Fruit fly (Drosophila melanogaster): ENCODE results near the gene HERC2.

Gene HERC2

DNA sequence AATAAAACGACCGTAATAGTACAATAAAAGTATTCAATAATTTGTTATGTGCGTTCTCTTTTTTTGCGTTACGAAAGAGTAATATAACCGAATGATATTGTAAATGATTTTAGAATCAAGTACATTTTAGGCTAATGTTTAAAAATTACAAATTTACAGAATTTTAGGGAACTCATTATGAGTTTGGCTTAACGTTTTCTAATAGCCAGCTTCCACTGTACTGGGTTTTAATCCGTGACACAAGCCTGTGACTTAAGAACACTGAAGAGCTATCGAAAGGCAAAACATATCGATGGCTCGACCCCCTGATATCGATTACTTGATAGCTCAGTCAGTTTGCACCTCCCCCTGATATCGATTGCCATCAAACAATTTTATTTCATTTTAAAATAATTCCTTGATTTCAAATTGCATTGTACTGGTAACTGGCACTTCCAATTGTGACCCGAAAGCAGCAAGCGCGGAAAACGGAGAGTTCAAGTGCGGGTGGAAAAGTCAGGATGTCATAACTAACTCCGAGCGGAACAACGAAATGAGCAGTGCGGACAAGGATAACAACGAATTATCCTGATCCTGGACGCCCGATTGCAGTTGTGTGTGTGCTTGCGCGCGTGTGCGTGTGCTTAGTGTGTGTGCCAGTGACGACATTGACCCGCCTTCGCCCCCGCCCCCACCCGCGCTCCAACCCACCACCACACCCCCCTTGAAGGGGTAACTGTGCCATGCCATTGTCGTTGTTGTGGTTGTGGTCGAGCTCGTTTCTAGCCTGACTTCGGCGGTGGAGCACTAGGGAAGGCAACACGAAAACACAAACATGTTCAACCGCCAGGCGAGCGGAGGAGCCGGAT lies at the start of gene HERC2:
Gene HERC2 (plus strand): TSS at position 330 of the 848 bp plus-strand sequence.
- TF ChIP-seq noc (tag; optimal IDR thresholded peaks at IDR 0.05) = no peak

dm6 chrX:20376422-20376821 lies 17.8 kb upstream of the HERC2 start, which contains the start of gene CG12679:
Gene CG12679, minus strand, starts transcription at chrX:20376522.
- no peak for TF ChIP-seq noc (tag; optimal IDR thresholded peaks at IDR 0.05)

DNA sequence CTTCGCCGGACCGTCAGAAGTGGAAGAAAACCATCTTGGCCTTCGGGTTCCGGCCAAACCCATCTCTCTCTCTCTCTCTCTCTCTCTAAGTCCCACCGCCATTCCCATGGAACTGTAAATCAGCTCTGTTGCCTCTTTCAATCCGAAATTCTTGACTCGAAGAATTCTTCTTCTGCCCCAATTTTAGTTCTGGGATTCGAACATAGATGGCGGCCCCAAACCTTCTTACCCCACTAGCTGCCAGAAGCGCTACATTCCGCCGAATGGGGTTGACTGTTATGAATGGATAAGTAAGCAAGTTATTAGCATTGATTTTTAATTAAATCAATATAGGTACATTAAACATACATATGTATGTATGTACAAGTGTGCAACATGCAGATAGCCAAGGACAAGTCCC lies 8.3 kb upstream of the HERC2 start:
- TF ChIP-seq noc (tag; optimal IDR thresholded peaks at IDR 0.05) = no peak

DNA sequence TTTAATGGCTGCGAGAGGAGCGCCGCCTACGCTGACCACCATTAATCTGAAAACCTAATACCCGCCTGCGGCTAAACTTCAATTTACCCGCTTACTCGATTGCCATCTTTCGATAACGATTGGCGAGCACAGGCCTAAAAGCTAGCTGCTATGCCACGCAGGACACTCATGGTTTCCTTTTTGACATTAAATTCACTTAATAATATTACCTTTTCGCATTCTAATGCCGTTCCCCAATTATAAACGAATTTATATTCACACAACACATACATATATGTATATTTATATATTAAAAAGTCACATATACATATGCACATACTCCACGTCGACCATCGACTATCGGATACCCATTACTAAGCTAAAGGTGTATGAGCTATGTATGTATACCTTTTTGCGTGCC lies 4.6 kb upstream of the HERC2 start:
- TF ChIP-seq noc (tag; optimal IDR thresholded peaks at IDR 0.05) = no peak

DNA sequence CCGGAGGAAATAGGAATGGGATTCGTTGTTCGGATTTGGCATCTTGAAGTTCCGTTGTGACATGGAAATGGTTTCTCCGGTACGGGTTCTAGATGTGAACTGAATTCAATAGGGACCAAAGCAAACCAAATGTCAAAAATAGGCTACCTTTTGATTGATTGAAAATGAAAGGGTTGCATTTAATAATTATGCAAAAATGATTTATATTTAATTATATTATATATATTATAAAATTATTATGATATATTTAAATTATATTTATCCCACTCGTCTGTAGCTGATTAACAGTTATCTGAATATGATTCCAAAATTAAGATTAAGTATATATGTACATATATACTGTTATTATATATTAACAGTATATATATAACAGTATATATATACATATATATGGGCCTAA lies 3.5 kb upstream of the HERC2 start, which contains the start of gene jb:
Gene jb (minus strand): TSS at position 101 of the 400 bp plus-strand sequence.
- TF ChIP-seq noc (tag; optimal IDR thresholded peaks at IDR 0.05) = no peak

dm6 chrX:20391230-20391629 lies 3.0 kb upstream of the HERC2 start:
- TF ChIP-seq noc (tag; optimal IDR thresholded peaks at IDR 0.05) = no peak

DNA sequence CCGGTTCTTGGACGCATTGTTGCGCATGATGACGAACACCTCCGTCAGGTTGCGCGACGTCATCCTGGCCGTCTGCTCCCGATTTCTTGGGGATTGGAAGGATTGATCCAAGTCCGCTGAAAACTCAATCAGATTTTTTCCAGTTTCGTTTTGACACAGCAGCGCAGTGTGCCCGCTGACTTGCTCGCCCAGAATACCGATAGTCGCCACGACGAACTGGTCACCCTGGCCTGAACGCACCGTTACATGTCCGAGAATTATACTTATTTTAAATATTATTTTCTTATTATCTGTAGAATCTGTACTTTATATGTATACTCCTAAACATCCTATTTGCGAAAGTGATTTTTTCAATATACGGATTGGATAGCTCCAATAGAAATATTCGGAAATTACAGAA lies 615 bp upstream of the HERC2 start, which contains the start of gene Syx16:
Gene Syx16 (minus strand): TSS at position 172 of the 400 bp plus-strand sequence.
- no peak for TF ChIP-seq noc (tag; optimal IDR thresholded peaks at IDR 0.05)

dm6 chrX:20411635-20412034 lies 17.4 kb downstream of the HERC2 start:
- no peak for TF ChIP-seq noc (tag; optimal IDR thresholded peaks at IDR 0.05)

- no peak for TF ChIP-seq noc (tag; optimal IDR thresholded peaks at IDR 0.05)
These were observed 19.3 kb downstream of the HERC2 start, which contains the start of gene CG15459 for dm6 chrX:20413481-20413880. Gene CG15459, minus strand, starts transcription at chrX:20413581.

DNA sequence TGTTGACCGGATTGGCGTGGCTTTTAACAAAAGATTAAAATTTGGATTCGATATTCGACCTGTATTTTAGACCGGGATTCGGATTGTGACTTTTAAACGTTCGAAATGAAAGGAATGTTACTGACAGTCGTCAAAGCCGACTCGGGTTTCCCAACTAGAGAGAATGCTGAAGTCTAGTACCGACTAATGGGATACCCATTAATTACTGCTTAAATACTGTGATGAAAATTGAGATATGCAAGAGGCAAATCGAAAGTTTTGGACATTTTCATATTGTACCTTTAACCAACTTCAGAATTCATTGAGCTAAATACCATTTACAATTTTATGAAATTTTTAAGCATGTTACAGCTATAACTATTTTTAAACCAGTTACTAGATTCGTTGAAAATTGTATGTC lies 19.9 kb downstream of the HERC2 start, which contains the start of gene CG15458:
Gene CG15458 (minus strand): TSS at position 101 of the 400 bp plus-strand sequence.
- no peak for TF ChIP-seq noc (tag; optimal IDR thresholded peaks at IDR 0.05)

DNA sequence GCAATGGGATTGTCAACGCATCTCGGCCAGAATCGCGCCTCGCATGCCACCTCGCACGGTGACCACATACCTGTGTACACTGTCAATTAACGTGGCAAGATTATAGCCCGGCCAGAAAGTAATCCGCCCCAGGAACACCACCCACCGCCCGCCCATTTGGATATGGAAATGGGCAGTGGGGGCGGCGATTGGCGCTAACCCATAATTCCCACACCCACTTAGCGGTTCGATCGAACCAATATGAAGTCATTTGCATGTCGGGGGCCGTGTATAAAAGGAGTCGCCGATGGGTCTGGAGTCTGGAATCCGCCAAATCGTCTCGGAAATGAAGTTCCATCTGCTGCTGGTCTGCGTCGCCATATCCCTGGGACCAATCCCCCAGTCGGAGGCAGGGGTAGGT lies 21.2 kb downstream of the HERC2 start, which contains the start of gene Obp19a:
Gene Obp19a (plus strand): TSS at position 301 of the 400 bp plus-strand sequence.
- TF ChIP-seq noc (tag; optimal IDR thresholded peaks at IDR 0.05) = no peak

DNA sequence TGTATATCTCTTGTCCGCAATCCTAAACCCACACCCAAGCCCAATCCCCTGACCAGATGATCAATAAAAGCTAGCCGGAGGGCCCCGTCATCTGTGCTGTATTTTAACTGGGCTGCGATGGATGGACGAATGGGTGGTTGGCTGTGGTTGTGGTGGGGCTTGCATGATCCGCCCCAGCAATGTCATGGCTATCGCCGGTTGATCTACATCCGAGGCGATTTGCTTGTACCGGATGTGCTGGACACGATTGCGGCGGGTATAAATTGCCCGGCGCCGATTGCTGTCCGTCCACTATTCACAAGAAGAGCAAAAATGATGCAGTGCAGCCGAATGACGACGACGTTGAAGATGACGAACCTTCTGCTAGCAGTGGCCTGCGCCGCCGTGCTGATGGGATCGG lies 22.2 kb downstream of the HERC2 start, which contains the start of gene Obp19b:
Gene Obp19b (plus strand): TSS at position 301 of the 400 bp plus-strand sequence.
- TF ChIP-seq noc (tag; optimal IDR thresholded peaks at IDR 0.05) = no peak

dm6 chrX:20418864-20419263 lies 24.7 kb downstream of the HERC2 start, which contains the start of gene Obp19c:
Gene Obp19c, minus strand, starts transcription at chrX:20418964.
- no peak for TF ChIP-seq noc (tag; optimal IDR thresholded peaks at IDR 0.05)

DNA sequence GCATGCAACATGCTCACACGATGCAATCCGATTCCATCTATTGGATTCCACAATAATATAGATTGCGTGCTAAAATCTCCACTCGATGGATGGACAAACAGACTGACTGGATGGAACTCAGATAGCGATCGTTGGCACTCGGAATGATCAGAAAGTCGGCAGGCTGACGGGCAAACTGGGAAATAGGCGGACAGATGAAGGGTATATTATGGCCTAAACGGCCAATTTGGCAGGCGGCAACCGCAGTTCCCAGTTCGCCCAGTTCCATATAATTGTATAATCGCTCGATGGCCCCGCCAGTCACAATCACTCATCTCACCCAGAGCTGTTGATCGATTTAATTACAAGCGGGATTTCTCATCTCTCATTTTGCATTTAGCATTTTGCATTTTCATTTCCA lies 25.1 kb downstream of the HERC2 start, which contains the start of gene Obp19d:
Gene Obp19d (plus strand): TSS at position 301 of the 400 bp plus-strand sequence.
- TF ChIP-seq noc (tag; optimal IDR thresholded peaks at IDR 0.05) = no peak

DNA sequence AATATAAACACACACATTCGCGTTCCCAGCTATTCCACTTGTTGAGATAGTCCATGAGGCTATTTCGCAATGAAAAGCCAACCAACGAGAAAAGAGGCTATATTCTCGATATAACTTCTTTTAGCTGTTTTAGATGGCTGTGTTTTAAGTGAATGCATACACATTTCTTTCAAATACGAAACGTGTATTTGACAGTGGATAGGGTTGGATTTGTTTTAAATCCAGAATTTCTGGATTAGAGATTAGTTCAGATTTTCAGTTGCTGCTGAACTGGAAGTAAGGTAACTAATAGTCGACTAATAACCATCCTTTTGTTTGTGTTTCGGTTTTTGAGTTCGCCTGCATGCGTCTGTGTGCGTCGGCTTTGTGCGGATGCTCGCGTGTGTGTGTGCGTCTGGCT lies 29.0 kb downstream of the HERC2 start:
- no peak for TF ChIP-seq noc (tag; optimal IDR thresholded peaks at IDR 0.05)

- no peak for TF ChIP-seq noc (tag; optimal IDR thresholded peaks at IDR 0.05)
These were observed 29.6 kb downstream of the HERC2 start, which contains the start of the genes Pp4-19C and cactin for dm6 chrX:20423747-20424165. Gene Pp4-19C, minus strand, starts transcription at chrX:20424002. Gene cactin, plus strand, starts transcription at chrX:20424069.

DNA sequence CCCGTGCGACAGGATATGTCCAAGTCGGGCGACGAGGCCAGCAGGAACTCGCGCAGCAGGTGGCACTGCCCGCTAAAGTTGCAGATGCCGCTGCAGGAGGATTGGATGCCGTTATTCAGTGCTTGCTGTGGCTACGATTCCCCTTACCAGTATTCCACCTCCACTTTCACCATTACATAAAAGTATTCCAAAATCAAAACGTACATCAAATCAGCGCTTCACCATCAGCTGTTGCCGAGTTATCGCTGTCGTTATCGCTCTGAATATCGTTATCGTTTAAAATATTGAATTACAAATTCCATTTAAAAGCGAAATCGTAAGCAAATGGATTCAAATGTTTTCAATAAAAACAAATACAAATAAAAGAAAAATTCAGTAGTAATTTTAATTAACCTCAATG lies 32.6 kb downstream of the HERC2 start, which contains the start of gene CG15456:
Gene CG15456 (minus strand): TSS at position 225 of the 400 bp plus-strand sequence.
- no peak for TF ChIP-seq noc (tag; optimal IDR thresholded peaks at IDR 0.05)

Data from whole organism, larva.